Fruit fly (Drosophila melanogaster) whole organism, adult: ENCODE results near the gene CG2187.

Experiments used
- CG14711 ChIP-seq: fragments of 200-800 bp; sonication (Bioruptor generic); optimal IDR thresholded peaks from 2 replicates; lab custom pipeline; 2018; ENCODE audit warnings: missing biosample characterization, mild to moderate bottlenecking, missing genetic modification characterization, moderate library complexity
- CG1620 ChIP-seq: fragments of 200-800 bp; sonication (Bioruptor generic); optimal IDR thresholded peaks from 2 replicates; lab custom pipeline; 2016; ENCODE audit warnings: missing biosample characterization, missing genetic modification characterization
- CG33017 ChIP-seq: fragments of 200-800 bp; sonication (Bioruptor generic); optimal IDR thresholded peaks from 2 replicates; lab custom pipeline; 2018; ENCODE audit warnings: missing biosample characterization, mild to moderate bottlenecking, missing genetic modification characterization, moderate library complexity
- CG7045 ChIP-seq: fragments of 200-800 bp; sonication (Bioruptor generic); optimal IDR thresholded peaks from 2 replicates; lab custom pipeline; 2017; ENCODE audit warnings: missing biosample characterization, mild to moderate bottlenecking, missing genetic modification characterization
- Clk ChIP-seq: fragments of 200-800 bp; sonication (Bioruptor generic); optimal IDR thresholded peaks from 2 replicates; lab custom pipeline; 2017; ENCODE audit warnings: missing biosample characterization, missing genetic modification characterization
- Crg-1 ChIP-seq: fragments of 200-800 bp; sonication (Bioruptor generic); optimal IDR thresholded peaks from 2 replicates; lab custom pipeline; 2016; ENCODE audit warnings: missing biosample characterization, missing genetic modification characterization
- Hr96 ChIP-seq: fragments of 200-800 bp; sonication (Bioruptor generic); optimal IDR thresholded peaks from 2 replicates; lab custom pipeline; 2016; ENCODE audit warnings: missing biosample characterization, missing genetic modification characterization
- cnc ChIP-seq, 2 experiments: fragments of >200 bp; optimal IDR thresholded peaks; 2 replicates each; lab custom pipeline; 2017
- kay ChIP-seq: fragments of 200-800 bp; sonication (Bioruptor generic); peaks from one replicate; lab custom pipeline; 2016; ENCODE audit warnings: missing biosample characterization, missing genetic modification characterization, borderline replicate concordance
- ovo ChIP-seq: fragments of 200-800 bp; sonication (Bioruptor generic); optimal IDR thresholded peaks from 2 replicates; lab custom pipeline; 2016; ENCODE audit warnings: missing biosample characterization, missing genetic modification characterization
- pad ChIP-seq: fragments of 200-800 bp; sonication (Bioruptor generic); optimal IDR thresholded peaks from 3 replicates; lab custom pipeline; 2017; ENCODE audit warnings: missing biosample characterization, missing genetic modification characterization, mild to moderate bottlenecking, moderate library complexity, missing genetic modification reagents
- tj ChIP-seq: fragments of 200-800 bp; sonication (Bioruptor generic); optimal IDR thresholded peaks from 3 replicates; lab custom pipeline; 2017; ENCODE audit warnings: missing biosample characterization, mild to moderate bottlenecking, missing genetic modification characterization, moderate library complexity

DNA sequence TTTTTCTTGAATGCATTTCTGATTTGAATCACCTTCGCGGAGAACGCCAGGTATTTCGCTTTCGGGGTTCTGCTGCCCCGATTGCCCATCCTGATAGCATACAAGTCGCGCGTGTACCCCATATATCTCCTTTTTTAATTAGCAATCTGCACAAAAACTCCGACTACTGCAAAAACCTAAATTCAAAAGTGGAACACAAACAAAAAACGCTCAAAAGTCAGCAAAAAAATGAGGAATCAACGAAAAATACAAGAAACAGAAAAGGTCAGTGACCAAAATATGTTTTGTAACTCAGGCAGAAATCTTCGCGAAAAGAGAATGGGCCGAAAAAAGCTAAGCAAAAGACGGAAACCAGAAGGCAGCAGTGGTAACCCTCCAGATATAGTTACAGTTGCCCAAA is 42.2 kb downstream of the CG2187 start:
- no peak for TF ChIP-seq CG7045 (GFP tag; lab: Kevin White, UChicago)
- no peak for TF ChIP-seq CG14711
- no peak for TF ChIP-seq Clk (GFP tag; lab: Kevin White, UChicago)
- no peak for TF ChIP-seq Crg-1 (GFP tag; lab: Kevin White, UChicago)
- no peak for TF ChIP-seq ovo (GFP tag; lab: Kevin White, UChicago)
- no peak for TF ChIP-seq kay (GFP tag; lab: Kevin White, UChicago)
- peak; percentile 95 for TF ChIP-seq tj (GFP tag; lab: Kevin White, UChicago)
- TF ChIP-seq CG1620 (GFP tag; lab: Kevin White, UChicago): no peak
- no peak for TF ChIP-seq CG33017 (tag; lab: Kevin White, UChicago)
- TF ChIP-seq cnc (optimal IDR thresholded peaks at IDR 0.05; lab: Kevin White, UChicago): no peak
- no peak for TF ChIP-seq pad (GFP tag; lab: Kevin White, UChicago)
- no peak for TF ChIP-seq Hr96
